Fruit fly (Drosophila melanogaster) whole organism, prepupa: ENCODE results near the gene Eig71Ei.

ENCODE experiments used
- CG10631 ChIP-seq: fragments of 200-800 bp; sonication (Bioruptor generic); optimal IDR thresholded peaks from 2 replicates; lab custom pipeline; 2016; ENCODE audit warnings: missing biosample characterization, missing genetic modification characterization
- CG10669 ChIP-seq: fragments of 200-800 bp; sonication (Bioruptor generic); optimal IDR thresholded peaks from 3 replicates; lab custom pipeline; 2018; ENCODE audit warnings: missing biosample characterization, mild to moderate bottlenecking, missing genetic modification characterization, moderate library complexity
- CG11294 ChIP-seq: fragments of 200-800 bp; sonication (Bioruptor generic); IDR thresholded peaks from 2 replicates; pipeline ENCODE4 v1.3.6; 2022; ENCODE audit warnings: missing biosample characterization, missing genetic modification characterization
- CG16779 ChIP-seq: fragments of 200-800 bp; sonication (Bioruptor generic); optimal IDR thresholded peaks from 3 replicates; lab custom pipeline; 2017; ENCODE audit warnings: missing biosample characterization, mild to moderate bottlenecking, missing genetic modification characterization
- CG34406 ChIP-seq: fragments of 200-800 bp; sonication (Bioruptor generic); optimal IDR thresholded peaks from 3 replicates; lab custom pipeline; 2016; ENCODE audit warnings: missing biosample characterization, missing genetic modification characterization
- CG6163 ChIP-seq: fragments of 200-800 bp; sonication (Bioruptor generic); IDR thresholded peaks from 3 replicates; pipeline ENCODE4 v1.3.6; 2022; ENCODE audit warnings: missing biosample characterization, missing genetic modification characterization
- CG6276 ChIP-seq: fragments of 200-800 bp; sonication (Bioruptor generic); optimal IDR thresholded peaks from 2 replicates; lab custom pipeline; 2017; ENCODE audit warnings: missing biosample characterization, mild to moderate bottlenecking, missing genetic modification characterization
- CG6854 ChIP-seq: fragments of 200-800 bp; sonication (Bioruptor generic); optimal IDR thresholded peaks from 2 replicates; lab custom pipeline; 2017; ENCODE audit warnings: missing biosample characterization, mild to moderate bottlenecking, missing genetic modification characterization
- CG8119 ChIP-seq: fragments of 200-800 bp; sonication (Bioruptor generic); IDR thresholded peaks from 3 replicates; pipeline ENCODE4 v1.3.6; 2022; ENCODE audit warnings: missing biosample characterization, missing genetic modification characterization
- CG8319 ChIP-seq: fragments of 200-800 bp; sonication (Bioruptor generic); optimal IDR thresholded peaks from 3 replicates; lab custom pipeline; 2016; ENCODE audit warnings: missing biosample characterization, missing genetic modification characterization
- CG8632 ChIP-seq: fragments of 200-800 bp; sonication (Bioruptor generic); optimal IDR thresholded peaks from 3 replicates; lab custom pipeline; 2016; ENCODE audit warnings: missing biosample characterization, missing genetic modification characterization
- CG9139 ChIP-seq: fragments of 200-800 bp; sonication (Bioruptor generic); optimal IDR thresholded peaks from 3 replicates; lab custom pipeline; 2017; ENCODE audit warnings: missing biosample characterization, mild to moderate bottlenecking, missing genetic modification characterization
- Eip78C ChIP-seq: fragments of 200-800 bp; sonication (Bioruptor generic); peaks from one replicate; lab custom pipeline; 2016; ENCODE audit warnings: missing biosample characterization, missing genetic modification characterization
- Eip93F ChIP-seq: fragments of 200-800 bp; sonication (Bioruptor generic); optimal IDR thresholded peaks from 2 replicates; lab custom pipeline; 2016; ENCODE audit warnings: missing biosample characterization, mild to moderate bottlenecking, missing genetic modification characterization
- Ets96B ChIP-seq: fragments of 200-800 bp; optimal IDR thresholded peaks from 2 replicates; lab custom pipeline; 2019; ENCODE audit warnings: missing biosample characterization, mild to moderate bottlenecking, missing genetic modification characterization, moderate library complexity
- Gug ChIP-seq: fragments of 200-800 bp; sonication (Bioruptor generic); IDR thresholded peaks from 2 replicates; pipeline ENCODE4 v1.3.6; 2022; ENCODE audit warnings: missing biosample characterization, missing genetic modification characterization
- Hr38 ChIP-seq: sonication (Bioruptor generic); optimal IDR thresholded peaks from 2 replicates; lab custom pipeline; 2016; ENCODE audit warnings: missing biosample characterization, missing genetic modification characterization
- Hr39 ChIP-seq: fragments of 200-800 bp; sonication (Bioruptor generic); optimal IDR thresholded peaks from 2 replicates; lab custom pipeline; 2016; ENCODE audit warnings: missing biosample characterization, missing genetic modification characterization
- Lpt ChIP-seq: fragments of 200-800 bp; sonication (Bioruptor generic); optimal IDR thresholded peaks from 3 replicates; lab custom pipeline; 2016; ENCODE audit warnings: missing biosample characterization, missing genetic modification characterization
- Sox102F ChIP-seq: fragments of 200-800 bp; sonication (Bioruptor generic); optimal IDR thresholded peaks from 2 replicates; lab custom pipeline; 2016; ENCODE audit warnings: missing biosample characterization, mild to moderate bottlenecking, missing genetic modification characterization
- Sox14 ChIP-seq: fragments of 200-800 bp; sonication (Bioruptor generic); optimal IDR thresholded peaks from 3 replicates; lab custom pipeline; 2016; ENCODE audit warnings: missing biosample characterization, missing genetic modification characterization
- Sox15 ChIP-seq: fragments of 200-800 bp; sonication (Bioruptor generic); optimal IDR thresholded peaks from 3 replicates; lab custom pipeline; 2016; ENCODE audit warnings: missing biosample characterization, missing genetic modification characterization
- dac ChIP-seq: fragments of 200-800 bp; sonication (Bioruptor generic); optimal IDR thresholded peaks from 2 replicates; lab custom pipeline; 2017; ENCODE audit warnings: missing biosample characterization, mild to moderate bottlenecking, missing genetic modification characterization
- dsx ChIP-seq: fragments of 200-800 bp; optimal IDR thresholded peaks from 3 replicates; lab custom pipeline; 2019; ENCODE audit warnings: missing biosample characterization, mild to moderate bottlenecking, missing genetic modification characterization, moderate library complexity; ENCODE audit not compliant: poor library complexity, severe bottlenecking
- eg ChIP-seq: fragments of 200-800 bp; sonication (Bioruptor generic); IDR thresholded peaks from 3 replicates; pipeline ENCODE4 v1.3.6; 2022; ENCODE audit warnings: missing biosample characterization, missing genetic modification characterization
- esn ChIP-seq: fragments of 200-800 bp; sonication (Bioruptor generic); optimal IDR thresholded peaks from 2 replicates; lab custom pipeline; 2016; ENCODE audit warnings: missing biosample characterization, mild to moderate bottlenecking, missing genetic modification characterization, moderate library complexity
- fd85E ChIP-seq: fragments of 200-800 bp; sonication (Bioruptor generic); optimal IDR thresholded peaks from 3 replicates; lab custom pipeline; 2016; ENCODE audit warnings: missing biosample characterization, missing genetic modification characterization
- fkh ChIP-seq: fragments of 200-800 bp; sonication (Bioruptor generic); optimal IDR thresholded peaks from 3 replicates; lab custom pipeline; 2017; ENCODE audit warnings: missing biosample characterization, mild to moderate bottlenecking, missing genetic modification characterization, moderate library complexity
- pdm3 ChIP-seq: fragments of 200-800 bp; sonication (Bioruptor generic); optimal IDR thresholded peaks from 3 replicates; lab custom pipeline; 2016; ENCODE audit warnings: missing biosample characterization, missing genetic modification characterization
- salr ChIP-seq, 2 experiments: fragments of 200-800 bp; sonication (Bioruptor generic); optimal IDR thresholded peaks; 3 replicates each; lab custom pipeline; 2016 to 2018; ENCODE audit warnings: missing biosample characterization in 2 of 2, missing genetic modification characterization in 2 of 2, mild to moderate bottlenecking in 1 of 2
- ss ChIP-seq, 2 experiments: fragments of 200-800 bp; sonication (Bioruptor generic); optimal IDR thresholded peaks; 2 replicates in 1 of 2; 3 replicates in 1 of 2; lab custom pipeline; 2017 to 2018; ENCODE audit warnings: mild to moderate bottlenecking in 2 of 2, missing biosample characterization in 2 of 2, missing genetic modification characterization in 2 of 2, moderate library complexity in 1 of 2
- svp ChIP-seq: fragments of 200-800 bp; sonication (Bioruptor generic); peaks from one replicate; lab custom pipeline; 2016; ENCODE audit warnings: missing biosample characterization, missing genetic modification characterization
- topi ChIP-seq: fragments of 200-800 bp; sonication (Bioruptor generic); optimal IDR thresholded peaks from 3 replicates; lab custom pipeline; 2016; ENCODE audit warnings: missing biosample characterization, missing genetic modification characterization
- vri ChIP-seq: fragments of 200-800 bp; sonication (Bioruptor generic); optimal IDR thresholded peaks from 3 replicates; lab custom pipeline; 2016; ENCODE audit warnings: missing biosample characterization, mild to moderate bottlenecking, missing genetic modification characterization

The Eig71Ei gene

DNA sequence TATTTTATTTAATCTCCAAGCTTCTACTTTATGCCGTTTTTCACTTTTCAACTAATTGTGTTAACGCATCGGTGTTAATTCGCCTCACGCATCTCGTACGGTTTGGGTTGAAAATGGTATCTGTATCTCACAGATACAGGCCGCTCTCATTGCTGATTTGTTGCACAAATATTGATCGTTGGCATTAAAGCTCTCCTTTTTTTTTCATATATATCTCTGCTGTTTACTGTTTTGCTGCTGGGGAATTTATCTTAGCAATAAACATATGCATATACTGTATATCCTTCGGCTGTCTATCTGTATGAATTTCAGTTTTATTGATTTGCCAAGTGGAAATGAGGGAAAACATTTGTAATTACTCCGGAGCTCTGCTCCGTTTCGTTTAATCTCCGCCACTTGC lies 26.9 kb upstream of the Eig71Ei start (continued):
- TF ChIP-seq topi (no peak), CG10631 (GFP tag; lab: Kevin White, UChicago) (no peak), pdm3 (GFP tag; lab: Kevin White, UChicago) (no peak), Sox102F (peak; percentile 31), svp (GFP tag; lab: Kevin White, UChicago) (peak; percentile 52), dac (no peak), Lpt (no peak), CG6163 (GFP tag; lab: Robert Waterston, UW) (no peak), CG8119 (GFP tag; lab: Robert Waterston, UW) (no peak), CG9139 (GFP tag; lab: Kevin White, UChicago) (peak; percentile 23), Sox14 (no peak)

DNA sequence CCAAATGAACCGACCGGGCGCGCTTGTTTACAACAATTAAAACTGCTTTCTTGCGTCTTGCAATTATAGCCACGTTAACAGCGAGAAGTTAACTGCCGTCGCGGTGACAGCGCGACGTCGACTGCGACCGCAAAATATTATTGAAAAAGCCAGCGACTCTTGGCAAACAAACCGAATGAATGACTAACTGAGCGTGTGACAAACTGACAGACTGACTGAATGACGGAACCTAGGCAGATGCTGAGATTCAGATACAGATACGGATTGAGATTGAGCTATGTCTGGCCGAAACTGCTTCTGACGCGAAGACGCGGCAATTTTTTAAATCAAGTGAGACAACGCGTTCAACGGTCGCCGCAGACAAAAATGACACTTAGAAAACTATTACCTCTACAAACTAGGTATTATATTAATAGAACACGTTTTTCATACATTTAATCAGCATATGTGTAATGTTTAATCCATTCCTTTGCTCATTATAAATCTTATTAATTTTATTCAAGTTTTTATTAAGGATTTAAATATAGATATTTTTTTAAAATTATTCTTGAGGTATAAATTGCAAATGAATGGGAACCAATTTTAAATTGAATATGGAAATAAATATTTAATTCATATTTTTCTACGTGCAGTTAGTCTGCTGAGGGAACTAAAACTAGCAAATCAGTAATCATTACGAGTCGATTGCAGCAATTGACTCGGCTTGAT lies 25.0 kb upstream of the Eig71Ei start:
- no peak for TF ChIP-seq CG6163 (GFP tag; lab: Robert Waterston, UW)
- TF ChIP-seq Hr39 (GFP tag; lab: Kevin White, UChicago), result no peak
- no peak for TF ChIP-seq esn (GFP tag; lab: Kevin White, UChicago)
- peak; percentile 41 for TF ChIP-seq fkh (GFP tag; lab: Kevin White, UChicago)
- TF ChIP-seq CG6854 (GFP tag; lab: Kevin White, UChicago), result no peak

DNA sequence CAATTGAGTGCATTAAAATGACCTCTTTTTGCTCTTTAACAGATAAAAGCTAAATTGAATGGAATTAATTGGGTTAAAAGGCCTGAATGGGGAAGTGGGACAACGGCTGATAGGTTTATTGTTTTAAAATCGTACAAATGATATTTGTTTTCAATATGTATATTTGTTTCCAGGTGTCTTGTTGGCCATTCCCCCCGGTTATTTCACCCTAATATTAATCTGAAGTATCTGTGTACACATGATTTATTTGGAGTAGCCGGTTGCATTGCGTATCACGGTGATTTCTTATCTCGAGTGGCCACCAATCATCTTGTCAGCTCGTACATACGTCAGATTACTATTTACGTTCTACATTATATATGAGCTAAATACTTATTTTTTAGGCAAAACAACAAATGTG lies 23.1 kb upstream of the Eig71Ei start:
- TF ChIP-seq vri (peak; percentile 83), Eip78C (peak; percentile 46), CG11294 (GFP tag; lab: Robert Waterston, UW) (no peak), Eip93F (GFP tag; lab: Kevin White, UChicago) (peak; percentile 3), fkh (GFP tag; lab: Kevin White, UChicago) (peak; percentile 42), CG8632 (GFP tag; lab: Kevin White, UChicago) (peak; percentile 5), eg (GFP tag; lab: Robert Waterston, UW) (no peak)

DNA sequence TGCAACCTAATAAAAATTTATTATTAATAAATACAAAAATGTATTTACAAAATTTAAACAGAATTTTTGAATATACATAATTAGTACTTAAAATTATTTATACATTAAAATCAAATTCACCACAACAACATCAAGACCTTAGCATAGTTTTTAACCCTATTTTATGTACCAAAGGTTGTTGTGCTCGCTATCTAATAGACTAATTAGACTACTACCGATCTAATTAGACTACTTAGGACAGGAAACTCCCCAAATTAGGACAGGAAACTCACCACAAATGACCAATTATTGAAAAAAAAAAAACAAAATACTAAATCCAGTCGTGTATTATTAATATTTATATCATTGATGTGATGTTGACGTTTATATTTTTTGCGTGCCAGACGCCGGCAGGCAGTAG lies 22.5 kb upstream of the Eig71Ei start:
- TF ChIP-seq salr (GFP tag; optimal IDR thresholded peaks at IDR 0.05; lab: Kevin White, UChicago) (no peak), CG8632 (GFP tag; lab: Kevin White, UChicago) (no peak), CG8319 (GFP tag; lab: Kevin White, UChicago) (no peak), Ets96B (tag; lab: Kevin White, UChicago) (no peak), Hr38 (GFP tag; lab: Kevin White, UChicago) (no peak), esn (GFP tag; lab: Kevin White, UChicago) (no peak), Hr39 (GFP tag; lab: Kevin White, UChicago) (no peak), eg (GFP tag; lab: Robert Waterston, UW) (no peak), CG6276 (no peak), Sox14 (no peak), Sox15 (GFP tag; lab: Kevin White, UChicago) (no peak)

DNA sequence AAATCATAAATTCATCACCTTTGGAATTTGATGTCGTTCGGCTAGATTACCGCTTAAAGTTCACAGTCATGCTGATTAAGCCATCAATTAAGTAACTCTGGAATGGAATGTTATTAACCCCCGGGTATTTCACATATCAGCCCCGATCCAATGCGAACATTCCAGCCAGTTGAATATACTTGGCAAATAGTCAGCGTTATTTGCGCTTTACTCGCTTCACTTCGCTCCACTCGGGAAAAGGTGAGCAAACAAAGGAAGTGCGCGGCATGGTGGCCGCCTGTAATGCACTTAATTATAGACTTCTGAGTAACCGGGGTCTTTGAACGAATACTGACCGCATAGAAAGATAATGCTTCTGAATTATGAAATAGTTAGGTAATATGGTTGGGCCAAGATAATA lies 21.9 kb upstream of the Eig71Ei start:
- TF ChIP-seq CG11294 (GFP tag; lab: Robert Waterston, UW) (no peak), Sox14 (peak; percentile 4), Eip78C (peak; percentile 78), dsx (no peak), ss (GFP tag; optimal IDR thresholded peaks at IDR 0.05; lab: Kevin White, UChicago) (peak in 1 of 2 experiments; percentile 27), vri (peak; percentile 97), CG16779 (tag; lab: Kevin White, UChicago) (no peak), fd85E (GFP tag; lab: Kevin White, UChicago) (no peak), Gug (no peak), fkh (GFP tag; lab: Kevin White, UChicago) (peak; percentile 27), CG10631 (GFP tag; lab: Kevin White, UChicago) (no peak), CG34406 (GFP tag; lab: Kevin White, UChicago) (peak; percentile 23), CG10669 (GFP tag; lab: Kevin White, UChicago) (peak; percentile 6), Hr39 (GFP tag; lab: Kevin White, UChicago) (no peak), Eip93F (GFP tag; lab: Kevin White, UChicago) (peak; percentile 14), svp (GFP tag; lab: Kevin White, UChicago) (peak; percentile 52)
